Worm (Caenorhabditis elegans) whole organism, early embryonic: Measurements from ENCODE around the gene C17G10.7.

Experiments
- B0310.2 ChIP-seq: sonication (generic microtip); optimal IDR thresholded peaks from 2 replicates; lab custom pipeline; 2016; ENCODE audit warnings: mild to moderate bottlenecking, missing genetic modification characterization, missing compliant biosample characterization
- aly-1 ChIP-seq: sonication (generic microtip); optimal IDR thresholded peaks from 2 replicates; lab custom pipeline; 2016; ENCODE audit warnings: missing genetic modification characterization, missing compliant biosample characterization
- ama-1 ChIP-seq: fragments of 150-350 bp; optimal IDR thresholded peaks from 2 replicates; lab custom pipeline; 2014
- ceh-13 ChIP-seq: fragments of 200-800 bp; sonication (Bioruptor generic); optimal IDR thresholded peaks from 2 replicates; lab custom pipeline; 2018; ENCODE audit warnings: mild to moderate bottlenecking, missing genetic modification characterization, missing compliant biosample characterization
- ceh-36 ChIP-seq: sonication (generic microtip); optimal IDR thresholded peaks from 2 replicates; lab custom pipeline; 2016; ENCODE audit warnings: missing genetic modification characterization, inconsistent platforms, missing compliant biosample characterization
- ets-7 ChIP-seq: sonication (generic microtip); optimal IDR thresholded peaks from 2 replicates; lab custom pipeline; 2016; ENCODE audit warnings: missing genotype, missing genetic modification characterization, missing compliant biosample characterization
- flt-1 ChIP-seq: fragments of 200-800 bp; sonication (Bioruptor generic); IDR thresholded peaks from 2 replicates; pipeline ENCODE4 v1.3.6; 2022; ENCODE audit warnings: missing genetic modification characterization, missing compliant biosample characterization
- hmbx-1 ChIP-seq: sonication (generic microtip); optimal IDR thresholded peaks from 2 replicates; lab custom pipeline; 2016; ENCODE audit warnings: mild to moderate bottlenecking, missing genetic modification characterization, missing compliant biosample characterization
- hmg-4 ChIP-seq: fragments of 200-800 bp; sonication (Bioruptor generic); optimal IDR thresholded peaks from 2 replicates; lab custom pipeline; 2018; ENCODE audit warnings: mild to moderate bottlenecking, missing genetic modification characterization, missing compliant biosample characterization
- hnd-1 ChIP-seq: sonication (generic microtip); optimal IDR thresholded peaks from 2 replicates; lab custom pipeline; 2016; ENCODE audit warnings: missing genetic modification characterization, missing compliant biosample characterization
- pes-1 ChIP-seq: fragments of 200-800 bp; sonication (Bioruptor generic); IDR thresholded peaks from 2 replicates; pipeline ENCODE4 v1.3.6; 2022; ENCODE audit warnings: missing genetic modification reagents, missing genetic modification characterization, missing compliant biosample characterization
- scrt-1 ChIP-seq: fragments of 200-800 bp; sonication (Bioruptor generic); IDR thresholded peaks from 2 replicates; pipeline ENCODE4 v1.3.6; 2022; ENCODE audit warnings: missing genetic modification characterization, missing compliant biosample characterization
- tbx-11 ChIP-seq: fragments of 200-800 bp; sonication (Bioruptor generic); IDR thresholded peaks from 2 replicates; pipeline ENCODE4 v1.3.6; 2022; ENCODE audit warnings: missing genetic modification characterization, missing compliant biosample characterization
- tra-4 ChIP-seq: sonication (generic microtip); optimal IDR thresholded peaks from 2 replicates; lab custom pipeline; 2017; ENCODE audit warnings: missing genetic modification characterization, missing compliant biosample characterization

- TF ChIP-seq ama-1 (lab: Kevin White, UChicago) (no peak), ceh-13 (GFP tag; lab: Kevin White, UChicago) (no peak), scrt-1 (no peak), pes-1 (no peak), tbx-11 (GFP tag; lab: Robert Waterston, UW) (no peak), ceh-36 (tag; lab: Kevin White, UChicago) (no peak), hmbx-1 (tag; lab: Kevin White, UChicago) (no peak), hmg-4 (GFP tag; lab: Kevin White, UChicago) (no peak), B0310.2 (no peak), ets-7 (tag; lab: Kevin White, UChicago) (no peak), hnd-1 (no peak), aly-1 (tag; lab: Kevin White, UChicago) (no peak), flt-1 (GFP tag; lab: Robert Waterston, UW) (no peak), tra-4 (tag; lab: Kevin White, UChicago) (no peak)
These were observed 39.3 kb upstream of the C17G10.7 start, which contains the start of gene F59E12.9 for ce11 chrII:5646942-5647341.
